Worm (Caenorhabditis elegans): ENCODE results near the gene cogc-8.

The cogc-8 gene

DNA sequence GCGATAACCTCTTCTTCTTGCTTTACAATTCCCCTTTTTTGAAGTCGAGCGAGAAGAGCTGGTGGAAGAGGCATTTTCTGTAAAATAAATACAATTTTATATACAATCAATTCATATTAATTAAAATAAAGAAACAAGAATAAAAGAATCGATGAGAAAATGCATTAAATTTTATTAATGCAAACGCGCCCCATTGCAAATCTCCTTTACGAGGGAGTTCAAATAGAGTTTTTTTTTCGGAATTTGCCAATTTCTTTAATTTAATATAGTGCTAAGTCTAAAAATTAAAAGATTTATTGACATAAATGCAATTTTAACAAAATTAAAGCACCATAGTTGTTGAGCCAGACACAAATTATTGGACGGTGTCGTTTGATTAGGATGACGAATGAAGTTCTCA is 21.4 kb downstream of the cogc-8 start, which contains the start of gene pqbp-1.1:
Gene pqbp-1.1 (minus strand): TSS at position 77 of the 400 bp plus-strand sequence.
- TF ChIP-seq klf-2 (GFP tag; conservative IDR thresholded peaks at IDR 0.05) (no peak), flt-1 (GFP tag; IDR thresholded peaks at IDR 0.05) (0 out of 2 replicates have a peak, but pooled peaks have one; percentile 59), T22C8.4 (GFP tag; IDR thresholded peaks at IDR 0.05) (peak; percentile 42; the same call in 1 of the 2 replicates), ztf-29 (GFP tag; IDR thresholded peaks at IDR 0.05) (no peak), med-1 (GFP tag; optimal IDR thresholded peaks at IDR 0.05; ENCODE audit: insufficient read depth) (no peak), tab-1 (GFP tag; IDR thresholded peaks at IDR 0.05) (no peak), ref-1 (GFP tag; conservative IDR thresholded peaks at IDR 0.05) (no peak), ztf-23 (GFP tag; IDR thresholded peaks at IDR 0.05) (no peak), cog-1 (tag; optimal IDR thresholded peaks at IDR 0.05) (no peak)

DNA sequence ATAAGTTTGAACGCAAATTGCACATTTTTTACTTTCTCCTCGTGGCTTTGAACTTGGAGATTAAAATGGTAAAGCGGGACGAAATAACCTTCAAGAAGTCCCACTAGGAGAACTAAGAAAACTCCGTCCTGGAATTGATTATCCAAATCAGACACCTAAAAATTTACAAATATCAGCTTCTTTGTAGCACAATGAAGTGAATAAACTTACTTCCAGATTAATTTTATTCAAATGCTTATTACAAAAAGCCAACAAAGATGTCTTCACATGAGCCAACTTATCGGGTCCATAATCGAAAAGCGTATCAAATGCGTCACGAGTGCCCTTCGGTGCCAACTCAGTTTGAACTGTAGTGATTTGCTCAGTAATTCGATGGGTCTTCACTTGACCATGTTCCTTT is 22.2 kb downstream of the cogc-8 start:
- TF ChIP-seq flt-1 (GFP tag; IDR thresholded peaks at IDR 0.05), result no peak
- TF ChIP-seq ref-1 (GFP tag; conservative IDR thresholded peaks at IDR 0.05), result no peak
- TF ChIP-seq klf-2 (GFP tag; conservative IDR thresholded peaks at IDR 0.05), result no peak
- no peak for TF ChIP-seq T22C8.4 (GFP tag; IDR thresholded peaks at IDR 0.05)
- no peak for TF ChIP-seq ztf-29 (GFP tag; IDR thresholded peaks at IDR 0.05)
- TF ChIP-seq tab-1 (GFP tag; IDR thresholded peaks at IDR 0.05), result no peak
- TF ChIP-seq cog-1 (tag; optimal IDR thresholded peaks at IDR 0.05), result no peak
- no peak for TF ChIP-seq ztf-23 (GFP tag; IDR thresholded peaks at IDR 0.05)
- TF ChIP-seq med-1 (GFP tag; optimal IDR thresholded peaks at IDR 0.05; ENCODE audit: insufficient read depth), result no peak

- no peak for TF ChIP-seq cog-1 (tag; optimal IDR thresholded peaks at IDR 0.05)
- TF ChIP-seq tab-1 (GFP tag; IDR thresholded peaks at IDR 0.05), result no peak
- TF ChIP-seq ztf-23 (GFP tag; IDR thresholded peaks at IDR 0.05), result no peak
- peak; percentile 59 for TF ChIP-seq T22C8.4 (GFP tag; IDR thresholded peaks at IDR 0.05)
- TF ChIP-seq klf-2 (GFP tag; conservative IDR thresholded peaks at IDR 0.05), result no peak
- no peak for TF ChIP-seq ref-1 (GFP tag; conservative IDR thresholded peaks at IDR 0.05)
These were observed 24.0 kb downstream of the cogc-8 start, which contains the start of gene pat-6 for ce11 chrIV:264182-264709. Gene pat-6, minus strand, starts transcription at chrIV:264232.

ce11 chrIV:266148-266547 is 25.9 kb downstream of the cogc-8 start, which contains the start of gene T21D12.12:
Gene T21D12.12, plus strand, starts transcription at chrIV:266448.
- TF ChIP-seq ztf-23 (GFP tag; IDR thresholded peaks at IDR 0.05) (no peak), med-1 (GFP tag; optimal IDR thresholded peaks at IDR 0.05; ENCODE audit: insufficient read depth) (no peak), cog-1 (tag; optimal IDR thresholded peaks at IDR 0.05) (no peak), klf-2 (GFP tag; conservative IDR thresholded peaks at IDR 0.05) (no peak), ref-1 (GFP tag; conservative IDR thresholded peaks at IDR 0.05) (no peak), T22C8.4 (GFP tag; IDR thresholded peaks at IDR 0.05) (no peak), tab-1 (GFP tag; IDR thresholded peaks at IDR 0.05) (no peak), ztf-29 (GFP tag; IDR thresholded peaks at IDR 0.05) (no peak), flt-1 (GFP tag; IDR thresholded peaks at IDR 0.05) (no peak)

DNA sequence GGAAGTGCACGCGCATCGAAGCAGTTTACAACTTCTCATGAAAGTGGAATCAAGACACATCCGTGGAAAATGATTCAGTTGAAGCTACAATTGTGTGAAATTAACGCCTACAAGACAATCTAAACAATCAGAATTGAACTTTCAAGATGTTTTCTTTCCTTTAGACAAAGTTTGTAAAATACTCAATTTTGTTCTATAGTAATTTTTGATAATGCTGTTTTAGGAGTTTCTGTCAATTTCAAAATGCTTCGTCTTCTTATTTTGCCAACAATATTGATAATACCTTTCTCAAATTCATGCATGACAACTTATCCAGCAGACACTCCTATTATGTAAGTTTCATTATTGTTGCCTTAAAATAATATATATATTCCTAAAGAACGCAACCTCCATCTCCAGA is 28.9 kb downstream of the cogc-8 start, which contains the start of gene T21D12.11:
Gene T21D12.11 (plus strand): TSS at position 301 of the 400 bp plus-strand sequence.
- no peak for TF ChIP-seq ztf-23 (GFP tag; IDR thresholded peaks at IDR 0.05)
- TF ChIP-seq med-1 (GFP tag; optimal IDR thresholded peaks at IDR 0.05; ENCODE audit: insufficient read depth), result no peak
- TF ChIP-seq ref-1 (GFP tag; conservative IDR thresholded peaks at IDR 0.05), result no peak
- no peak for TF ChIP-seq T22C8.4 (GFP tag; IDR thresholded peaks at IDR 0.05)
- TF ChIP-seq flt-1 (GFP tag; IDR thresholded peaks at IDR 0.05), result no peak
- no peak for TF ChIP-seq ztf-29 (GFP tag; IDR thresholded peaks at IDR 0.05)
- no peak for TF ChIP-seq klf-2 (GFP tag; conservative IDR thresholded peaks at IDR 0.05)
- no peak for TF ChIP-seq cog-1 (tag; optimal IDR thresholded peaks at IDR 0.05)
- no peak for TF ChIP-seq tab-1 (GFP tag; IDR thresholded peaks at IDR 0.05)

ce11 chrIV:273299-273698 is 33.0 kb downstream of the cogc-8 start, which contains the start of gene srh-282:
Gene srh-282, minus strand, starts transcription at chrIV:273399.
- no peak for TF ChIP-seq tab-1 (GFP tag; IDR thresholded peaks at IDR 0.05)
- no peak for TF ChIP-seq T22C8.4 (GFP tag; IDR thresholded peaks at IDR 0.05)
- no peak for TF ChIP-seq ztf-23 (GFP tag; IDR thresholded peaks at IDR 0.05)
- no peak for TF ChIP-seq cog-1 (tag; optimal IDR thresholded peaks at IDR 0.05)
- TF ChIP-seq med-1 (GFP tag; optimal IDR thresholded peaks at IDR 0.05; ENCODE audit: insufficient read depth), result no peak
- no peak for TF ChIP-seq ztf-29 (GFP tag; IDR thresholded peaks at IDR 0.05)
- TF ChIP-seq ref-1 (GFP tag; conservative IDR thresholded peaks at IDR 0.05), result no peak
- TF ChIP-seq flt-1 (GFP tag; IDR thresholded peaks at IDR 0.05), result no peak
- TF ChIP-seq klf-2 (GFP tag; conservative IDR thresholded peaks at IDR 0.05), result no peak

- TF ChIP-seq ref-1 (GFP tag; conservative IDR thresholded peaks at IDR 0.05), result no peak
- no peak for TF ChIP-seq ztf-23 (GFP tag; IDR thresholded peaks at IDR 0.05)
- no peak for TF ChIP-seq med-1 (GFP tag; optimal IDR thresholded peaks at IDR 0.05; ENCODE audit: insufficient read depth)
- no peak for TF ChIP-seq T22C8.4 (GFP tag; IDR thresholded peaks at IDR 0.05)
- no peak for TF ChIP-seq flt-1 (GFP tag; IDR thresholded peaks at IDR 0.05)
- no peak for TF ChIP-seq klf-2 (GFP tag; conservative IDR thresholded peaks at IDR 0.05)
- no peak for TF ChIP-seq ztf-29 (GFP tag; IDR thresholded peaks at IDR 0.05)
- no peak for TF ChIP-seq cog-1 (tag; optimal IDR thresholded peaks at IDR 0.05)
- TF ChIP-seq tab-1 (GFP tag; IDR thresholded peaks at IDR 0.05), result no peak
These were observed 33.9 kb downstream of the cogc-8 start, which contains the start of gene sma-10 for ce11 chrIV:274185-274584. Gene sma-10, plus strand, starts transcription at chrIV:274420.

DNA sequence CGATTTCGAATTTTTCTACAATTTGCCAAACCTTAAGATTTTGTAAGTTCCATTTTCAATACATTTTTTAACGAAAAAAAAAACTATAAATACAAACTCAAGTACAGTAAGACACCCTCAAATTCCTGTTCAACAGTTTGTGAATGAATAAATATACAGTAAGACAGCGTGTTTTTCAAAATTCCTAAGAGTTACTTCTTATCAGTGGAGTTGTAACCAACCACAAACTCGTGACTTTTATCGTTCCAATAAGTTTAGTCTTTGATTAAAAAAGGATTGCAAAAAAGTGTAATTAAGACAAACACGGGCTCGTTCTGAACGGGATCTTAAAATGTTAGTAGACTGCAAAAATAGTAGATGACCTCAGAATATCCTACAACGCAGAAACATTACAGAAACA is 34.9 kb downstream of the cogc-8 start:
- TF ChIP-seq T22C8.4 (GFP tag; IDR thresholded peaks at IDR 0.05) (no peak), ref-1 (GFP tag; conservative IDR thresholded peaks at IDR 0.05) (no peak), ztf-29 (GFP tag; IDR thresholded peaks at IDR 0.05) (no peak), cog-1 (tag; optimal IDR thresholded peaks at IDR 0.05) (no peak), ztf-23 (GFP tag; IDR thresholded peaks at IDR 0.05) (no peak), flt-1 (GFP tag; IDR thresholded peaks at IDR 0.05) (no peak), med-1 (GFP tag; optimal IDR thresholded peaks at IDR 0.05; ENCODE audit: insufficient read depth) (no peak), tab-1 (GFP tag; IDR thresholded peaks at IDR 0.05) (no peak), klf-2 (GFP tag; conservative IDR thresholded peaks at IDR 0.05) (no peak)

DNA sequence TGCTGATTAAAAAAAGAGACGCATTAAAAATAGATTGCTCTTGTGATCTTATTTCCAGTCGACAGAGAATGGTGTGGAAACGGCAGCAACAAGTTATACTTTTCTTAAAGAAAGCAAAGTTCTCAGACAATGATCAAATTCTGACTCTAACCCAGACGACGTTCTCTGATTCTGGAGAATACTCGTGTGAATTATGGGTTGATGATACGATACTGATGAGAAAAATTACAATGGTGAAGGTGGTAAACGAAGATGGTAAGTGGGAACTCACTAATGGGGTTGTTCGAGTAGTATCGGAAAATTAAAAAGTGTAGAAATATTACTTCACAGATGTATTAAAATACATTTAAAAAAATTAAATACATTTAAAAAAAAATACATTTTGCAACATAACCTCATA is 38.0 kb downstream of the cogc-8 start:
- TF ChIP-seq med-1 (GFP tag; optimal IDR thresholded peaks at IDR 0.05; ENCODE audit: insufficient read depth), result no peak
- TF ChIP-seq cog-1 (tag; optimal IDR thresholded peaks at IDR 0.05), result no peak
- no peak for TF ChIP-seq flt-1 (GFP tag; IDR thresholded peaks at IDR 0.05)
- no peak for TF ChIP-seq tab-1 (GFP tag; IDR thresholded peaks at IDR 0.05)
- TF ChIP-seq ref-1 (GFP tag; conservative IDR thresholded peaks at IDR 0.05), result no peak
- no peak for TF ChIP-seq ztf-23 (GFP tag; IDR thresholded peaks at IDR 0.05)
- TF ChIP-seq ztf-29 (GFP tag; IDR thresholded peaks at IDR 0.05), result no peak

All from whole organism, midembryonic.